Worm (Caenorhabditis elegans): ENCODE measurements around the gene ZK1248.5.

- no peak for TF ChIP-seq nhr-23 (tag; optimal IDR thresholded peaks at IDR 0.05)
- no peak for TF ChIP-seq nhr-237 (tag; optimal IDR thresholded peaks at IDR 0.05)
- TF ChIP-seq ama-1 (optimal IDR thresholded peaks at IDR 0.05) = no peak
- TF ChIP-seq snpc-4 (tag; optimal IDR thresholded peaks at IDR 0.05) = no peak
- TF ChIP-seq ZK546.5 (tag; optimal IDR thresholded peaks at IDR 0.05) = no peak
- no peak for TF ChIP-seq mab-5 (tag; optimal IDR thresholded peaks at IDR 0.05)
These were observed 25.9 kb downstream of the ZK1248.5 start, which contains the start of gene fzo-1 for ce11 chrII:5836153-5836719.

Measured in whole organism, L2 larva.